Fruit fly (Drosophila melanogaster) whole organism, embryonic: ENCODE measurements around the gene CG7519.

ENCODE experiments used
- Aef1 ChIP-seq: fragments of 200-800 bp; sonication (Bioruptor generic); IDR thresholded peaks from 3 replicates; pipeline ENCODE4 v1.3.6; 2022; ENCODE audit warnings: missing biosample characterization, missing genetic modification characterization
- Asciz ChIP-seq: fragments of 200-800 bp; sonication (Bioruptor generic); optimal IDR thresholded peaks from 2 replicates; lab custom pipeline; 2017; ENCODE audit warnings: missing biosample characterization, mild to moderate bottlenecking, missing genetic modification characterization, missing genetic modification reagents
- Atf3 ChIP-seq: fragments of 200-800 bp; sonication (Bioruptor generic); optimal IDR thresholded peaks from 3 replicates; lab custom pipeline; 2016; ENCODE audit warnings: missing biosample characterization, missing genetic modification characterization
- Awh ChIP-seq: fragments of 200-800 bp; sonication (Bioruptor generic); IDR thresholded peaks from 2 replicates; pipeline ENCODE4, ENCODE4 v1.3.6; 2022; ENCODE audit warnings: missing biosample characterization, missing genetic modification characterization
- Blimp-1 ChIP-seq: fragments of 200-800 bp; sonication (Bioruptor generic); optimal IDR thresholded peaks from 3 replicates; lab custom pipeline; 2018; ENCODE audit warnings: missing biosample characterization, missing genetic modification characterization, mild to moderate bottlenecking, moderate library complexity, missing genetic modification reagents
- CG10565 ChIP-seq: fragments of 200-800 bp; sonication (Bioruptor generic); optimal IDR thresholded peaks from 3 replicates; lab custom pipeline; 2016; ENCODE audit warnings: missing biosample characterization, mild to moderate bottlenecking, missing genetic modification characterization
- CG10979 ChIP-seq: fragments of 200-800 bp; sonication (Bioruptor generic); optimal IDR thresholded peaks from 2 replicates; lab custom pipeline; 2018; ENCODE audit warnings: missing biosample characterization, mild to moderate bottlenecking, missing genetic modification characterization, moderate library complexity
- CG11085 ChIP-seq: fragments of 200-800 bp; sonication (Bioruptor generic); IDR thresholded peaks from 2 replicates; pipeline ENCODE4 v1.3.6; 2022; ENCODE audit warnings: missing biosample characterization, missing genetic modification characterization
- CG11398 ChIP-seq: fragments of 200-800 bp; sonication (Bioruptor generic); optimal IDR thresholded peaks from 2 replicates; lab custom pipeline; 2016; ENCODE audit warnings: missing biosample characterization, missing genetic modification characterization
- CG12299 ChIP-seq: fragments of 200-800 bp; sonication (Bioruptor generic); optimal IDR thresholded peaks from 2 replicates; lab custom pipeline; 2018; ENCODE audit warnings: missing biosample characterization, mild to moderate bottlenecking, missing genetic modification characterization
- CG13624 ChIP-seq: fragments of 200-800 bp; sonication (Bioruptor generic); optimal IDR thresholded peaks from 2 replicates; lab custom pipeline; 2016; ENCODE audit warnings: missing biosample characterization, missing genetic modification characterization
- CG14860 ChIP-seq: fragments of 200-800 bp; sonication (Bioruptor generic); IDR thresholded peaks from 3 replicates; pipeline ENCODE4 v1.3.6; 2022; ENCODE audit warnings: missing biosample characterization, missing genetic modification characterization; ENCODE audit not compliant: partially characterized antibody
- CG18011 ChIP-seq: fragments of 200-800 bp; sonication (Bioruptor generic); optimal IDR thresholded peaks from 2 replicates; lab custom pipeline; 2017; ENCODE audit warnings: missing biosample characterization, missing genetic modification characterization, mild to moderate bottlenecking, moderate library complexity, missing genotype
- CG18262 ChIP-seq: fragments of 200-800 bp; optimal IDR thresholded peaks from 3 replicates; lab custom pipeline; 2019; ENCODE audit warnings: missing biosample characterization, mild to moderate bottlenecking, missing genetic modification characterization, moderate library complexity
- CG2202 ChIP-seq: fragments of 200-800 bp; sonication (Bioruptor generic); optimal IDR thresholded peaks from 2 replicates; lab custom pipeline; 2018; ENCODE audit warnings: missing biosample characterization, mild to moderate bottlenecking, missing genetic modification characterization
- CG2889 ChIP-seq: fragments of 200-800 bp; sonication (Bioruptor generic); IDR thresholded peaks from 3 replicates; pipeline ENCODE4 v1.3.6; 2022; ENCODE audit warnings: missing biosample characterization, missing genetic modification characterization
- CG30431 ChIP-seq: fragments of 200-800 bp; sonication (Bioruptor generic); optimal IDR thresholded peaks from 2 replicates; lab custom pipeline; 2017; ENCODE audit warnings: missing biosample characterization, missing genetic modification characterization
- CG3163 ChIP-seq: fragments of 200-800 bp; sonication (Bioruptor generic); optimal IDR thresholded peaks from 3 replicates; lab custom pipeline; 2016; ENCODE audit warnings: missing biosample characterization, missing genetic modification characterization
- CG4360 ChIP-seq: fragments of 200-800 bp; sonication (Bioruptor generic); IDR thresholded peaks from 2 replicates; pipeline ENCODE4 v1.3.6; 2022; ENCODE audit warnings: missing biosample characterization, missing genetic modification characterization
- CG6683 ChIP-seq: fragments of 200-800 bp; sonication (Bioruptor generic); optimal IDR thresholded peaks from 2 replicates; lab custom pipeline; 2017; ENCODE audit warnings: missing biosample characterization, mild to moderate bottlenecking, missing genetic modification characterization, missing genetic modification reagents
- CG7786 ChIP-seq: fragments of 200-800 bp; sonication (Bioruptor generic); optimal IDR thresholded peaks from 2 replicates; lab custom pipeline; 2016; ENCODE audit warnings: missing biosample characterization, missing genetic modification characterization
- CG7987 ChIP-seq: fragments of 200-800 bp; sonication (Bioruptor generic); optimal IDR thresholded peaks from 2 replicates; lab custom pipeline; 2018; ENCODE audit warnings: missing biosample characterization, mild to moderate bottlenecking, missing genetic modification characterization, moderate library complexity
- CG8281 ChIP-seq: fragments of 200-800 bp; sonication (Bioruptor generic); optimal IDR thresholded peaks from 2 replicates; lab custom pipeline; 2018; ENCODE audit warnings: missing biosample characterization, mild to moderate bottlenecking, missing genetic modification characterization, moderate library complexity
- CG9797 ChIP-seq: fragments of 200-800 bp; sonication (Bioruptor generic); optimal IDR thresholded peaks from 3 replicates; lab custom pipeline; 2018; ENCODE audit warnings: missing biosample characterization, mild to moderate bottlenecking, missing genetic modification characterization
- CHES-1-like ChIP-seq: fragments of 200-800 bp; sonication (Bioruptor generic); optimal IDR thresholded peaks from 2 replicates; lab custom pipeline; 2016; ENCODE audit warnings: missing biosample characterization, missing genetic modification characterization
- Chrac-16 ChIP-seq: fragments of 200-800 bp; sonication (Bioruptor generic); optimal IDR thresholded peaks from 3 replicates; lab custom pipeline; 2016; ENCODE audit warnings: missing biosample characterization, missing genetic modification characterization
- CrebB ChIP-seq: fragments of 200-800 bp; sonication (Bioruptor generic); optimal IDR thresholded peaks from 3 replicates; lab custom pipeline; 2018; ENCODE audit warnings: missing biosample characterization, mild to moderate bottlenecking, missing genetic modification characterization
- D ChIP-seq, 2 experiments: fragments of 200-800 bp in 1 of 2; fragments of >200 bp in 1 of 2; sonication (Bioruptor generic) in 1 of 2; optimal IDR thresholded peaks; 2 replicates in 1 of 2; 3 replicates in 1 of 2; lab custom pipeline; 2017; ENCODE audit warnings: mild to moderate bottlenecking in 1 of 2, missing biosample characterization in 1 of 2, missing genetic modification characterization in 1 of 2, missing genetic modification reagents in 1 of 2
- Dip3 ChIP-seq: fragments of 200-800 bp; sonication (Bioruptor generic); optimal IDR thresholded peaks from 3 replicates; lab custom pipeline; 2016; ENCODE audit warnings: missing biosample characterization, missing genetic modification characterization
- E2f2 ChIP-seq: fragments of 200-800 bp; sonication (Bioruptor generic); IDR thresholded peaks from 2 replicates; pipeline ENCODE4 v1.3.6; 2022; ENCODE audit warnings: missing biosample characterization, missing genetic modification characterization
- HHEX ChIP-seq: fragments of 200-800 bp; sonication (Bioruptor generic); optimal IDR thresholded peaks from 3 replicates; lab custom pipeline; 2017; ENCODE audit warnings: missing biosample characterization, mild to moderate bottlenecking, missing genetic modification characterization, missing genetic modification reagents
- HLH3B ChIP-seq: fragments of 200-800 bp; sonication (Bioruptor generic); IDR thresholded peaks from 2 replicates; pipeline ENCODE4 v1.3.6; 2022; ENCODE audit warnings: missing biosample characterization, missing genetic modification characterization
- HmgD ChIP-seq: fragments of 200-800 bp; sonication (Bioruptor generic); optimal IDR thresholded peaks from 3 replicates; lab custom pipeline; 2016; ENCODE audit warnings: missing biosample characterization, missing genetic modification characterization
- Poxn ChIP-seq: fragments of 200-800 bp; sonication (Bioruptor generic); IDR thresholded peaks from 2 replicates; pipeline ENCODE4 v1.3.6; 2022; ENCODE audit warnings: missing biosample characterization, missing genetic modification characterization
- Scr ChIP-seq: fragments of 200-800 bp; sonication (Bioruptor generic); IDR thresholded peaks from 2 replicates; pipeline ENCODE4 v1.3.6; 2022; ENCODE audit warnings: missing biosample characterization, missing genetic modification characterization; ENCODE audit not compliant: partially characterized antibody
- Sox100B ChIP-seq: fragments of 200-800 bp; sonication (Bioruptor generic); optimal IDR thresholded peaks from 3 replicates; lab custom pipeline; 2018; ENCODE audit warnings: missing biosample characterization, mild to moderate bottlenecking, missing genetic modification characterization
- Trl ChIP-seq, 3 experiments: fragments of >200 bp in 2 of 3; fragments of 200-800 bp in 1 of 3; sonication (Bioruptor generic) in 1 of 3; optimal IDR thresholded peaks; 2 replicates in 1 of 3; 3 replicates in 2 of 3; lab custom pipeline; 2016 to 2017; ENCODE audit warnings: missing biosample characterization in 1 of 3, missing genetic modification characterization in 1 of 3
- Xbp1 ChIP-seq: fragments of 200-800 bp; sonication (Bioruptor generic); optimal IDR thresholded peaks from 3 replicates; lab custom pipeline; 2016; ENCODE audit warnings: missing biosample characterization, mild to moderate bottlenecking, missing genetic modification characterization
- croc ChIP-seq: fragments of 200-800 bp; sonication (Bioruptor generic); conservative IDR thresholded peaks from 3 replicates; pipeline ENCODE4 v1.3.6; 2022; ENCODE audit warnings: missing biosample characterization, missing genetic modification characterization
- danr ChIP-seq: fragments of 200-800 bp; sonication (Bioruptor generic); IDR thresholded peaks from 2 replicates; pipeline ENCODE4 v1.3.6; 2022; ENCODE audit warnings: missing biosample characterization, missing genetic modification characterization
- dati ChIP-seq: fragments of 200-800 bp; sonication (Bioruptor generic); IDR thresholded peaks from 2 replicates; pipeline ENCODE4 v1.3.6; 2022; ENCODE audit warnings: missing biosample characterization, missing genetic modification characterization
- gem ChIP-seq: fragments of 200-800 bp; sonication (Bioruptor generic); optimal IDR thresholded peaks from 2 replicates; lab custom pipeline; 2019; ENCODE audit warnings: missing biosample characterization, mild to moderate bottlenecking, missing genetic modification characterization, moderate library complexity
- ham ChIP-seq: fragments of 200-800 bp; sonication (Bioruptor generic); IDR thresholded peaks from 2 replicates; pipeline ENCODE4 v1.3.6; 2022; ENCODE audit warnings: missing biosample characterization, missing genetic modification characterization
- nmo ChIP-seq: fragments of 200-800 bp; sonication (Bioruptor generic); optimal IDR thresholded peaks from 2 replicates; lab custom pipeline; 2018; ENCODE audit warnings: missing biosample characterization, mild to moderate bottlenecking, missing genetic modification characterization, moderate library complexity
- onecut ChIP-seq: fragments of 200-800 bp; sonication (Bioruptor generic); IDR thresholded peaks from 2 replicates; pipeline ENCODE4 v1.3.6; 2022; ENCODE audit warnings: missing biosample characterization, missing genetic modification characterization
- peb ChIP-seq: fragments of 200-800 bp; sonication (Bioruptor generic); IDR thresholded peaks from 2 replicates; pipeline ENCODE4 v1.3.6; 2022; ENCODE audit warnings: missing biosample characterization, missing genetic modification characterization
- sna ChIP-seq: fragments of 200-800 bp; sonication (Bioruptor generic); IDR thresholded peaks from 2 replicates; pipeline ENCODE4 v1.3.6; 2022; ENCODE audit warnings: missing biosample characterization, missing genetic modification characterization; ENCODE audit not compliant: partially characterized antibody
- tgo ChIP-seq: fragments of 200-800 bp; sonication (Bioruptor generic); IDR thresholded peaks from 3 replicates; pipeline ENCODE4 v1.3.6; 2022; ENCODE audit warnings: missing biosample characterization, missing genetic modification characterization
- tup ChIP-seq: fragments of 200-800 bp; sonication (Bioruptor generic); optimal IDR thresholded peaks from 2 replicates; lab custom pipeline; 2016; ENCODE audit warnings: missing biosample characterization, mild to moderate bottlenecking, missing genetic modification characterization, moderate library complexity
- zfh1 ChIP-seq: fragments of 200-800 bp; sonication (Bioruptor generic); IDR thresholded peaks from 3 replicates; pipeline ENCODE4 v1.3.6; 2022; ENCODE audit warnings: missing biosample characterization, missing genetic modification characterization

Gene CG7519

DNA sequence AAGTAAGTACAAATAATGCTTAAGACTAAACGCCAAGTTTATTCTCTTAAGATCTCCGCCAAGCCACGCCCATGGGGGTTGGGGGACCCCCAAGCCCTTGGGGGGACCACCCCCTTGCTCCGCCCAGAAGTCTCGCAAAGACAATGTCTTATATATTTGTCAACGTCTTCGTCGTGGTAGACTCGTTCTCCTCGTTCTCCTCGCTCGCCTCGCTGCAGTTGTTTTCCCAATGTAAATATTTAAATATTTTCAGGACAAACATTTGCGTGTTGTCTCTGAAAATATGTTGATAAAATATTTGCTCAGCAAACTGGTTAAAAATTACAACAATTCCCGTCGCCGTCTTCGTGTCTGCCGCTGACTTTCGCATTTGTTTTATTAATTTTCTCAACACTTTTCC, 28.6 kb upstream of the CG7519 start (continued):
- TF ChIP-seq CG30431 (GFP tag; lab: Kevin White, UChicago) (peak; percentile 68), CG11398 (GFP tag; lab: Kevin White, UChicago) (peak; percentile 64), Aef1 (GFP tag; lab: Robert Waterston, UW) (no peak), sna (GFP tag; lab: Robert Waterston, UW) (no peak), dati (GFP tag; lab: Robert Waterston, UW) (0 out of 2 replicates have a peak, but pooled peaks have one; percentile 42), CG18262 (tag; lab: Kevin White, UChicago) (peak; percentile 88), Xbp1 (GFP tag; lab: Kevin White, UChicago) (no peak), CG2889 (GFP tag; lab: Robert Waterston, UW) (no peak), CG10565 (GFP tag; lab: Kevin White, UChicago) (no peak), CG13624 (GFP tag; lab: Kevin White, UChicago) (no peak), CG11085 (GFP tag; lab: Robert Waterston, UW) (no peak), CG3163 (no peak), peb (GFP tag; lab: Robert Waterston, UW) (0 out of 2 replicates have a peak, but pooled peaks have one; percentile 14), CG7987 (GFP tag; lab: Kevin White, UChicago) (peak; percentile 74), Blimp-1 (GFP tag; lab: Kevin White, UChicago) (peak; percentile 83), CrebB (tag; lab: Kevin White, UChicago) (peak; percentile 51), tup (GFP tag; lab: Kevin White, UChicago) (no peak), Sox100B (GFP tag; lab: Kevin White, UChicago) (peak; percentile 66), Poxn (GFP tag; lab: Robert Waterston, UW) (no peak), CG18011 (GFP tag; lab: Kevin White, UChicago) (no peak), CG6683 (GFP tag; lab: Kevin White, UChicago) (no peak), E2f2 (GFP tag; lab: Robert Waterston, UW) (no peak), CG14860 (GFP tag; lab: Robert Waterston, UW) (no peak), CG7786 (GFP tag; lab: Kevin White, UChicago) (peak; percentile 5), CG12299 (tag; lab: Kevin White, UChicago) (peak; percentile 9), ham (GFP tag; lab: Robert Waterston, UW) (no peak), CG10979 (tag; lab: Kevin White, UChicago) (peak; percentile 79), HmgD (GFP tag; lab: Kevin White, UChicago) (no peak), Asciz (GFP tag; lab: Kevin White, UChicago) (peak; percentile 83), zfh1 (GFP tag; lab: Robert Waterston, UW) (peak; percentile 89), Dip3 (GFP tag; lab: Kevin White, UChicago) (no peak), CHES-1-like (GFP tag; lab: Kevin White, UChicago) (peak; percentile 42), onecut (GFP tag; lab: Robert Waterston, UW) (peak; percentile 73), tgo (GFP tag; lab: Robert Waterston, UW) (no peak), croc (GFP tag; lab: Robert Waterston, UW) (peak; percentile 81), CG2202 (tag; lab: Kevin White, UChicago) (peak; percentile 96), CG4360 (peak; percentile 71), nmo (GFP tag; lab: Kevin White, UChicago) (peak; percentile 68), Trl (optimal IDR thresholded peaks at IDR 0.05; lab: Kevin White, UChicago) (no peak), Trl (GFP tag; optimal IDR thresholded peaks at IDR 0.05; lab: Kevin White, UChicago) (peak; percentile 63), gem (tag; lab: Kevin White, UChicago) (peak; percentile 88), HHEX (GFP tag; lab: Kevin White, UChicago) (peak; percentile 64), Atf3 (GFP tag; lab: Kevin White, UChicago) (peak; percentile 24), CG9797 (GFP tag; lab: Kevin White, UChicago) (peak; percentile 34), CG8281 (tag; lab: Kevin White, UChicago) (peak; percentile 43), Scr (GFP tag; lab: Robert Waterston, UW) (no peak), HLH3B (GFP tag; lab: Robert Waterston, UW) (peak; percentile 30; the same call in 1 of the 2 replicates), Awh (peak; percentile 58; the same call in 1 of the 2 replicates), D (optimal IDR thresholded peaks at IDR 0.05; lab: Kevin White, UChicago) (no peak), D (GFP tag; optimal IDR thresholded peaks at IDR 0.05; lab: Kevin White, UChicago) (peak; percentile 84), danr (GFP tag; lab: Robert Waterston, UW) (0 out of 2 replicates have a peak, but pooled peaks have one; percentile 17), Chrac-16 (no peak)
